Worm (Caenorhabditis elegans): Measurements from ENCODE around the gene Y22D7AL.10.

Y22D7AL.10 gene

DNA sequence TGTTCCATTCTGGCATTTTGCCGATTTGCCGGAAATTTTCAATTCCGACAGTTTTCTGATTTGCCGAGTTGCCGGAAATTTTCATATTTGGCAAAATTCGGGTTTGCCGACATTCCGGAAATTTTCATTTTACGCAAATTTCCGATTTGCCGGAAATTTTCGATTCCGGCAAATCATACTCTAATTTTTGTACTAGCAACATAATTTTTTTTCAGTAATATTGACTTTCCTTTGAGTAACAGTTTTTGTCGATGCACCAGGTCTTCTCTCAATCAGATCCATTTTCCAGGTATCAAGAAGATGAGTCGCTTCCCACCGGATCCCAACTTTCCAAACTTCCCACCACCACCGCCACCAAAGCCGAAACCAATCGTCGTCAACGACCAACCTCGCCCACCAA is 22.4 kb upstream of the Y22D7AL.10 start, which contains the start of gene Y22D7AL.3:
Y22D7AL.3 (plus strand) TSS at position 301 of the 400 bp plus-strand sequence.
- no peak for TF ChIP-seq alr-1 (tag; optimal IDR thresholded peaks at IDR 0.05; ENCODE audit: borderline replicate concordance)
- TF ChIP-seq nhr-85 (tag) = peak; percentile 14
- no peak for TF ChIP-seq efl-1 (optimal IDR thresholded peaks at IDR 0.05)
- peak in 1 of 2 experiments; percentile 35 for TF ChIP-seq efl-1 (GFP tag; optimal IDR thresholded peaks at IDR 0.05 in 1 of 2)
- no peak for TF ChIP-seq blmp-1 (tag; optimal IDR thresholded peaks at IDR 0.05)
- TF ChIP-seq sptf-1 (tag; optimal IDR thresholded peaks at IDR 0.05) = no peak
- TF ChIP-seq mab-9 (GFP tag; IDR thresholded peaks at IDR 0.05) = no peak

DNA sequence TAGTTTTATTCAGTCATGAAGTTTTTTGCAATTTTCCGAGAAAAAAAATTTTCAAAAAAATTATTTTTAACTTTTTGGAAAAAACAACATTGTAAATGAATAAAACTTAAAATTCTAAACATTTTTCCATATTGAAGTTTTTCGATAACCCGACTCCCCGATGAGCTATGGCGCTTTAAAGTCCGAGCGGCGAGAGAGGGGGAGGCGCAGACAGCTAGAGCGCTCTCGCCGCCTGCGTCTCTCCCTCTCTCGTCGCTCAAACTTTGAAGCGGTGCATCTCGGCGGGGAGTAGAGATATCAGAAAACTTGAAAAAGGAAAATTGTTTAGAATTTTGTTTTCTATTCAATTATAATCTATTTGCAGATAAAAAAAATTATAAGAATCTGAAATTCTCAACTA is 19.6 kb upstream of the Y22D7AL.10 start:
- no peak for TF ChIP-seq efl-3 (GFP tag; optimal IDR thresholded peaks at IDR 0.05)
- TF ChIP-seq C34B4.2 (tag; optimal IDR thresholded peaks at IDR 0.05) = no peak
- TF ChIP-seq C16A3.4 (tag; optimal IDR thresholded peaks at IDR 0.05) = no peak
- TF ChIP-seq hlh-17 (GFP tag; optimal IDR thresholded peaks at IDR 0.05; ENCODE audit: borderline replicate concordance) = no peak

DNA sequence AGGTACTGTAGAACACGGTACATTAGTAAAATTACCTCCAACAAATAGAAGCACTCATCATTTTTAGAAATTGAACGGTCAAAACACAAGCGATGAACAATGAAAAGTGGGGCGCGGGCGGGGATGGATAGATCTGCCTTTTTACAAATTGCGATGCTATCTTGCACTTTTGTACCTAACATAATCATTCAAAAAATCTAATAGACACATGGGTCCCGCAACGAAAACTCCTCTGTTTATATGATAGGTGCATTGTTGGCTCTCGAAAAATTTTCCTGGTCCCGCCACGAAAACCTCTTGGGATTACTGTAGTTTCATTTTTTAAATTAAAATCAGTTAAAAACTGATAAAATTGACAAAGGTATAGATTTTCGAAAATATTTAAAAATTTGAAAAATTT is 15.5 kb upstream of the Y22D7AL.10 start, which contains the start of gene Y22D7AL.11:
Y22D7AL.11 (minus strand) TSS at position 101 of the 400 bp plus-strand sequence.
- TF ChIP-seq rnt-1 (tag; optimal IDR thresholded peaks at IDR 0.05) (no peak), ceh-8 (GFP tag; optimal IDR thresholded peaks at IDR 0.05) (no peak), pax-3 (tag; optimal IDR thresholded peaks at IDR 0.05) (no peak), fkh-4 (tag; optimal IDR thresholded peaks at IDR 0.05; ENCODE audit: borderline replicate concordance) (no peak), nhr-77 (tag; optimal IDR thresholded peaks at IDR 0.05) (no peak), nhr-71 (tag; optimal IDR thresholded peaks at IDR 0.05) (no peak), zag-1 (tag; optimal IDR thresholded peaks at IDR 0.05) (no peak), fkh-8 (tag; optimal IDR thresholded peaks at IDR 0.05) (no peak), pag-3 (tag; optimal IDR thresholded peaks at IDR 0.05; ENCODE audit: borderline replicate concordance, insufficient read depth) (no peak), egl-27 (tag; optimal IDR thresholded peaks at IDR 0.05) (no peak), lsy-2 (tag; optimal IDR thresholded peaks at IDR 0.05) (no peak), F16B12.6 (tag; optimal IDR thresholded peaks at IDR 0.05) (no peak)

DNA sequence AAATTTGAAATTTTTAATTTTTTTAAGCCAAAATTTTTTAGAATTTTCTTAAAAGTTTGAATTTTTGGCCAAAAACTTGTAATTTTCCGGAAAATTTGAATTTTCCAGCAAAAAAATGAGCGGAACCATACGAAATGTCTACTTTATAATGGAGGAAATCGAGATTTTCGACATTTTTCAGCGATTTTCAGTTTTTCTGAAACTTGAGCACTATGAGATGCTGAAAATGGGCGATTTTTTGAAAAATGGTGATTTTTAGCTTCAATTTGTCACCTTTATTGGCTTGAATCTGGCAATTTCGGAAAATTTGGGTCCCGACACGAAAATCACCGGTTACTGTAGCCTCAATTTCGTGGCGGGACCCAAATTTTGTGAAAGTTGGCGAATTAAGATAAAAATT is 7.8 kb upstream of the Y22D7AL.10 start, which contains the start of gene Y22D7AL.4:
Y22D7AL.4 (plus strand) TSS at position 109 of the 400 bp plus-strand sequence.
- no peak for TF ChIP-seq lir-3 (tag; optimal IDR thresholded peaks at IDR 0.05; ENCODE audit: poor library complexity)
- no peak for TF ChIP-seq efl-1 (optimal IDR thresholded peaks at IDR 0.05)
- peak in 1 of 2 experiments; percentile 13 for TF ChIP-seq efl-1 (GFP tag; optimal IDR thresholded peaks at IDR 0.05 in 1 of 2)
- TF ChIP-seq ets-5 (GFP tag; IDR thresholded peaks at IDR 0.05) = no peak
- no peak for TF ChIP-seq tlp-1 (tag; optimal IDR thresholded peaks at IDR 0.05)
- TF ChIP-seq ztf-11 (tag; optimal IDR thresholded peaks at IDR 0.05) = no peak
- TF ChIP-seq nhr-85 (tag) = peak; percentile 52
- no peak for TF ChIP-seq ztf-4 (tag; optimal IDR thresholded peaks at IDR 0.05)

DNA sequence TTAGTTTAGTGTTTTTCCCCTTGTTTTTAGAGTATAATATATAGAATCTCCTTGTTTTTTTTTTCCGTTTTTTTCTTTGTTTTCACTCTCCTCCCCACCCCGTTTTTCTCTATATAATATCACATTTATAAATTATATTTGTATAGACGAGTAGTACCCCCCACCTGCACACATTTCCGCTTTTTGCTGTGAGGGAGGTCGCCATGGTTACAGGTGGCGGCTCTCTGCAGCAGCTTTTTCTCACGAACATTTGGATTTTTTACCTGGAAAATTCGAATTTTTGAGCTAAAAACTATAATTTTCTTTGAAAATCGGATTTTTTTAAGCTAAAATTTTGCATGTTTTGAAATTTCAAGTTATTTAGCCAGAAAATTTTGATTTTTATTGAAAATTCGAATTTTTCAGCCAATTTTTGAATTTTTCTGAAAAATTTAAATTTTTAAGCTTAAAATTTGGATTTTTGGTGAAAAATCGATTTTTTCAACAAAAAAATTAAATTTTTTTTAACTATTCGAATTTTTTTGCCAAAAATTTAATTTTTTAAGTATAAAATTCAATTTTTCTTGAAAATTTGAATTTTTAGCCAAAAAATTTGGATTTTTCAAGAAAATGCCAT is 7.0 kb upstream of the Y22D7AL.10 start:
- no peak for TF ChIP-seq sptf-1 (tag; optimal IDR thresholded peaks at IDR 0.05)
- TF ChIP-seq efl-1 (optimal IDR thresholded peaks at IDR 0.05) = no peak
- peak in 1 of 2 experiments; percentile 70 for TF ChIP-seq efl-1 (GFP tag; optimal IDR thresholded peaks at IDR 0.05 in 1 of 2)

DNA sequence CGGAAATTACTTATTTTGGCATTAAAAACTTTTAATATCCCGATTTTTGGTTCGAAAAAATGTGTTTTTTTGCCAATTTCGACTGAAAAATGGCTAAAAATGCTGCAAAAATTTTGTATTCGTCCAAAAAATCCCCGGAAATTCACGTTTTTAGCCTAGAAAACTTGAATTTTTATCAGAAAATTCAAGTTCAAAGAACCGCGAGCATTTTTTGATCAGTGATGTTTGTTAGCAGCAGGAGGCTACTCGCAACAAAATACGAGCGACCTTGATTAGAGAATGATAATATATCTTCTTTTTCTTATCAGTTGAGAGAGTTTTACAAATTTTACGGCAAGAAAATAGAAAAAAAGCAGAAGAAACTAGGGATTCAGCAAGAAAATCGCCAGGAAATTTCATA is 3.6 kb upstream of the Y22D7AL.10 start:
- TF ChIP-seq unc-130 (tag; optimal IDR thresholded peaks at IDR 0.05) = no peak
- no peak for TF ChIP-seq snpc-4 (tag; optimal IDR thresholded peaks at IDR 0.05)
- TF ChIP-seq nhr-71 (tag; optimal IDR thresholded peaks at IDR 0.05) = peak; percentile 79
- TF ChIP-seq ceh-63 (GFP tag; optimal IDR thresholded peaks at IDR 0.05) = no peak
- TF ChIP-seq nhr-77 (tag; optimal IDR thresholded peaks at IDR 0.05) = no peak
- no peak for TF ChIP-seq sup-37 (GFP tag; optimal IDR thresholded peaks at IDR 0.05)
- TF ChIP-seq Y116A8C.19 (tag; optimal IDR thresholded peaks at IDR 0.05; ENCODE audit: borderline replicate concordance) = no peak
- TF ChIP-seq ztf-4 (tag; optimal IDR thresholded peaks at IDR 0.05) = peak; percentile 18
- no peak for TF ChIP-seq nhr-12 (tag; optimal IDR thresholded peaks at IDR 0.05)
- TF ChIP-seq mab-9 (GFP tag; IDR thresholded peaks at IDR 0.05) = no peak
- TF ChIP-seq snu-23 (GFP tag; optimal IDR thresholded peaks at IDR 0.05) = peak; percentile 58
- TF ChIP-seq lin-15B (tag; optimal IDR thresholded peaks at IDR 0.05) = no peak
- TF ChIP-seq pqm-1 (tag; optimal IDR thresholded peaks at IDR 0.05) = no peak
- TF ChIP-seq elt-3 (tag; optimal IDR thresholded peaks at IDR 0.05) = peak in 3 of 6 experiments; percentile 12 to 67 (median 62)
- TF ChIP-seq mep-1 (tag; optimal IDR thresholded peaks at IDR 0.05) = peak; percentile 17
- no peak for TF ChIP-seq pag-3 (tag; optimal IDR thresholded peaks at IDR 0.05; ENCODE audit: borderline replicate concordance, insufficient read depth)
- TF ChIP-seq nhr-76 (tag; optimal IDR thresholded peaks at IDR 0.05) = no peak
- TF ChIP-seq nhr-90 (tag; optimal IDR thresholded peaks at IDR 0.05; ENCODE audit: poor library complexity) = peak; percentile 43
- TF ChIP-seq efl-1 (optimal IDR thresholded peaks at IDR 0.05) = no peak
- TF ChIP-seq efl-1 (GFP tag; optimal IDR thresholded peaks at IDR 0.05 in 1 of 2) = peak in 1 of 2 experiments; percentile 15
